Worm (Caenorhabditis elegans) whole organism, L3 larva: ENCODE results near the gene ceh-82.

Source experiments
- aly-2 ChIP-seq: fragments of 150-350 bp; optimal IDR thresholded peaks from 2 replicates; lab custom pipeline; 2014; ENCODE audit warnings: missing biosample characterization, missing genetic modification characterization
- ama-1 ChIP-seq: fragments of 150-350 bp; optimal IDR thresholded peaks from 2 replicates; lab custom pipeline; 2018
- elt-1 ChIP-seq: fragments of 150-350 bp; optimal IDR thresholded peaks from 2 replicates; lab custom pipeline; 2014; ENCODE audit warnings: missing biosample characterization, missing genetic modification characterization
- elt-3 ChIP-seq, 3 experiments: fragments of 150-350 bp in 1 of 3; sonication (generic microtip) in 2 of 3; optimal IDR thresholded peaks; 2 replicates in 2 of 3; 4 replicates in 1 of 3; lab custom pipeline; 2014 to 2017; ENCODE audit warnings: missing biosample characterization in 3 of 3, missing genetic modification characterization in 3 of 3
- fkh-10 ChIP-seq: sonication (generic microtip); optimal IDR thresholded peaks from 2 replicates; lab custom pipeline; 2017; ENCODE audit warnings: missing biosample characterization, missing genetic modification reagents, missing genetic modification characterization
- lsy-12 ChIP-seq: sonication (generic microtip); optimal IDR thresholded peaks from 2 replicates; lab custom pipeline; 2016; ENCODE audit warnings: mild to moderate bottlenecking, missing genetic modification characterization, missing compliant biosample characterization
- nhr-23 ChIP-seq: fragments of 150-350 bp; optimal IDR thresholded peaks from 2 replicates; lab custom pipeline; 2014; ENCODE audit warnings: missing biosample characterization, missing genetic modification reagents, missing genetic modification characterization
- nhr-237 ChIP-seq: fragments of 150-350 bp; optimal IDR thresholded peaks from 2 replicates; lab custom pipeline; 2014; ENCODE audit warnings: missing biosample characterization, missing genetic modification characterization
- pha-4 ChIP-seq: fragments of 150-350 bp; optimal IDR thresholded peaks from 2 replicates; lab custom pipeline; 2014; ENCODE audit warnings: missing biosample characterization, missing genetic modification reagents, missing genetic modification characterization
- pqm-1 ChIP-seq: fragments of 150-350 bp; optimal IDR thresholded peaks from 2 replicates; lab custom pipeline; 2017; ENCODE audit warnings: missing biosample characterization, missing genetic modification characterization, inconsistent platforms
- skn-1 ChIP-seq: fragments of 150-350 bp; optimal IDR thresholded peaks from 2 replicates; lab custom pipeline; 2014; ENCODE audit warnings: missing biosample characterization, missing genetic modification characterization
- unc-39 ChIP-seq: sonication (generic microtip); optimal IDR thresholded peaks from 4 replicates; lab custom pipeline; 2017; ENCODE audit warnings: missing biosample characterization, missing genetic modification characterization
- unc-62 ChIP-seq: fragments of 150-350 bp; sonication (generic microtip); optimal IDR thresholded peaks from 4 replicates; lab custom pipeline; 2014; ENCODE audit warnings: missing biosample characterization, missing genetic modification reagents, missing genetic modification characterization
- ztf-11 ChIP-seq: fragments of 150-350 bp; optimal IDR thresholded peaks from 2 replicates; lab custom pipeline; 2014; ENCODE audit warnings: missing biosample characterization, missing genetic modification characterization

DNA sequence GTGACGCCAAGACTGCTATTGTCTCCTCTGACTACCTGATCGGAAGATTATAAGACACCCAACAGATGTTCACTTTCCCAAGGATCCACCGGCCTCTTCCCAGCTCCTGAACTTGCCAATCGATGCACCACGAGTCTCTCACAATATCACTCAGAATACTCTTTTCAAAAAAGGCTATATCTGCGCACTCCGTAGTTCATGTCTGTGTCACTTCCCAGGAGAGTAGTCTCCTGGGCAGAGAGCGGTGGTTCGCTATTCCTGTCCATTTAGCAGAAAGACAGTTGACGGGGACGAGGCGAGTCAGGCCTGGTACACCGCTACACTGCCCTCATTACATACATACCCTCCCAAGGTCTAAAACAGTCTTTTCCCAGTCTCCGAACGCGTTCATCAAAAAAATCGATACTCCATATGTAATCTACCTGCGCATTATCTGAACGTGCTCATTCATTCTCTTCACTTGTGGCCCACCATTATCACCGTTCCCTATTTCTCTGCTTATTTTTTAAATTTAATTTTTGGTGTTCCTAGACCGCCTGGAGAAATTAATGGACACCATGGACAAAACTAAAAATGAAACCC is 17.2 kb upstream of the ceh-82 start, which contains the start of gene btb-6:
- TF ChIP-seq nhr-23 (tag; lab: Kevin White, UChicago), result no peak
- no peak for TF ChIP-seq unc-62 (GFP tag; lab: Kevin White, UChicago)
- no peak for TF ChIP-seq unc-39 (tag; lab: Kevin White, UChicago)
- no peak for TF ChIP-seq aly-2 (tag; lab: Kevin White, UChicago)
- no peak for TF ChIP-seq elt-3 (tag; optimal IDR thresholded peaks at IDR 0.05; lab: Kevin White, UChicago)
- no peak for TF ChIP-seq lsy-12 (tag; lab: Kevin White, UChicago)
- TF ChIP-seq pha-4 (tag; lab: Kevin White, UChicago), result no peak
- no peak for TF ChIP-seq skn-1 (tag; lab: Kevin White, UChicago)
- no peak for TF ChIP-seq ama-1 (lab: Kevin White, UChicago)
- no peak for TF ChIP-seq elt-1 (tag; lab: Kevin White, UChicago)
- no peak for TF ChIP-seq fkh-10 (GFP tag; lab: Kevin White, UChicago)
- no peak for TF ChIP-seq nhr-237
- no peak for TF ChIP-seq ztf-11
- no peak for TF ChIP-seq pqm-1 (tag; lab: Kevin White, UChicago)
